Fruit fly (Drosophila melanogaster) whole organism, prepupa: Measurements from ENCODE around the gene Gnmt.
A peak's percentile ranks its signal among the peaks of the same experiment; 100 is the strongest.

Source experiments
- Blimp-1 ChIP-seq: fragments of 200-800 bp; sonication (Bioruptor generic); optimal IDR thresholded peaks from 3 replicates; lab custom pipeline; 2017; ENCODE audit warnings: missing biosample characterization, missing genetic modification characterization, mild to moderate bottlenecking, moderate library complexity, missing genetic modification reagents
- CG10669 ChIP-seq: fragments of 200-800 bp; sonication (Bioruptor generic); optimal IDR thresholded peaks from 3 replicates; lab custom pipeline; 2018; ENCODE audit warnings: missing biosample characterization, mild to moderate bottlenecking, missing genetic modification characterization, moderate library complexity
- CG11294 ChIP-seq: fragments of 200-800 bp; sonication (Bioruptor generic); IDR thresholded peaks from 2 replicates; pipeline ENCODE4 v1.3.6; 2022; ENCODE audit warnings: missing biosample characterization, missing genetic modification characterization
- CG11762 ChIP-seq: fragments of 200-800 bp; sonication (Bioruptor generic); optimal IDR thresholded peaks from 3 replicates; lab custom pipeline; 2016; ENCODE audit warnings: missing biosample characterization, missing genetic modification characterization; ENCODE audit not compliant: insufficient read depth
- CG11902 ChIP-seq: fragments of 200-800 bp; sonication (Bioruptor generic); optimal IDR thresholded peaks from 3 replicates; lab custom pipeline; 2016; ENCODE audit warnings: missing biosample characterization, missing genetic modification characterization
- CG15336 ChIP-seq: fragments of 200-800 bp; sonication (Bioruptor generic); IDR thresholded peaks from 2 replicates; pipeline ENCODE4 v1.3.6; 2022; ENCODE audit warnings: missing biosample characterization, missing genetic modification characterization
- CG1621 ChIP-seq: fragments of 200-800 bp; sonication (Bioruptor generic); optimal IDR thresholded peaks from 3 replicates; lab custom pipeline; 2018; ENCODE audit warnings: missing biosample characterization, mild to moderate bottlenecking, missing genetic modification characterization
- CG16779 ChIP-seq: fragments of 200-800 bp; sonication (Bioruptor generic); optimal IDR thresholded peaks from 3 replicates; lab custom pipeline; 2017; ENCODE audit warnings: missing biosample characterization, mild to moderate bottlenecking, missing genetic modification characterization
- CG3032 ChIP-seq: fragments of 200-800 bp; optimal IDR thresholded peaks from 2 replicates; lab custom pipeline; 2019; ENCODE audit warnings: missing biosample characterization, mild to moderate bottlenecking, missing genetic modification characterization, moderate library complexity
- CG34406 ChIP-seq: fragments of 200-800 bp; sonication (Bioruptor generic); optimal IDR thresholded peaks from 3 replicates; lab custom pipeline; 2016; ENCODE audit warnings: missing biosample characterization, missing genetic modification characterization
- CG3919 ChIP-seq: fragments of 200-800 bp; sonication (Bioruptor generic); optimal IDR thresholded peaks from 3 replicates; lab custom pipeline; 2016; ENCODE audit warnings: missing biosample characterization, missing genetic modification characterization
- CG6163 ChIP-seq: fragments of 200-800 bp; sonication (Bioruptor generic); IDR thresholded peaks from 3 replicates; pipeline ENCODE4 v1.3.6; 2022; ENCODE audit warnings: missing biosample characterization, missing genetic modification characterization
- CG6276 ChIP-seq: fragments of 200-800 bp; sonication (Bioruptor generic); optimal IDR thresholded peaks from 2 replicates; lab custom pipeline; 2017; ENCODE audit warnings: missing biosample characterization, mild to moderate bottlenecking, missing genetic modification characterization
- CG6808 ChIP-seq: fragments of 200-800 bp; sonication (Bioruptor generic); optimal IDR thresholded peaks from 3 replicates; lab custom pipeline; 2017; ENCODE audit warnings: missing biosample characterization, missing genetic modification characterization, mild to moderate bottlenecking, moderate library complexity, missing genetic modification reagents
- CG6854 ChIP-seq: fragments of 200-800 bp; sonication (Bioruptor generic); optimal IDR thresholded peaks from 2 replicates; lab custom pipeline; 2017; ENCODE audit warnings: missing biosample characterization, mild to moderate bottlenecking, missing genetic modification characterization
- CG7368 ChIP-seq: fragments of 200-800 bp; sonication (Bioruptor generic); optimal IDR thresholded peaks from 3 replicates; lab custom pipeline; 2016; ENCODE audit warnings: missing biosample characterization, missing genetic modification characterization
- CG8119 ChIP-seq: fragments of 200-800 bp; sonication (Bioruptor generic); IDR thresholded peaks from 3 replicates; pipeline ENCODE4 v1.3.6; 2022; ENCODE audit warnings: missing biosample characterization, missing genetic modification characterization
- CG9139 ChIP-seq: fragments of 200-800 bp; sonication (Bioruptor generic); optimal IDR thresholded peaks from 3 replicates; lab custom pipeline; 2017; ENCODE audit warnings: missing biosample characterization, mild to moderate bottlenecking, missing genetic modification characterization
- Ets21C ChIP-seq: fragments of 200-800 bp; sonication (Bioruptor generic); optimal IDR thresholded peaks from 3 replicates; lab custom pipeline; 2016; ENCODE audit warnings: missing biosample characterization, missing genetic modification characterization
- Ets96B ChIP-seq: fragments of 200-800 bp; optimal IDR thresholded peaks from 2 replicates; lab custom pipeline; 2019; ENCODE audit warnings: missing biosample characterization, mild to moderate bottlenecking, missing genetic modification characterization, moderate library complexity
- Gug ChIP-seq: fragments of 200-800 bp; sonication (Bioruptor generic); IDR thresholded peaks from 2 replicates; pipeline ENCODE4 v1.3.6; 2022; ENCODE audit warnings: missing biosample characterization, missing genetic modification characterization
- Hr39 ChIP-seq: fragments of 200-800 bp; sonication (Bioruptor generic); optimal IDR thresholded peaks from 2 replicates; lab custom pipeline; 2016; ENCODE audit warnings: missing biosample characterization, missing genetic modification characterization
- Lpt ChIP-seq: fragments of 200-800 bp; sonication (Bioruptor generic); optimal IDR thresholded peaks from 3 replicates; lab custom pipeline; 2016; ENCODE audit warnings: missing biosample characterization, missing genetic modification characterization
- Met ChIP-seq: fragments of 200-800 bp; sonication (Bioruptor generic); optimal IDR thresholded peaks from 3 replicates; lab custom pipeline; 2016; ENCODE audit warnings: missing biosample characterization, missing genetic modification characterization
- OdsH ChIP-seq: fragments of 200-800 bp; sonication (Bioruptor generic); optimal IDR thresholded peaks from 3 replicates; lab custom pipeline; 2016; ENCODE audit warnings: missing biosample characterization, missing genetic modification characterization
- Sox102F ChIP-seq: fragments of 200-800 bp; sonication (Bioruptor generic); optimal IDR thresholded peaks from 2 replicates; lab custom pipeline; 2016; ENCODE audit warnings: missing biosample characterization, mild to moderate bottlenecking, missing genetic modification characterization
- Sox15 ChIP-seq: fragments of 200-800 bp; sonication (Bioruptor generic); optimal IDR thresholded peaks from 3 replicates; lab custom pipeline; 2016; ENCODE audit warnings: missing biosample characterization, missing genetic modification characterization
- achi ChIP-seq: fragments of 200-800 bp; sonication (Bioruptor generic); optimal IDR thresholded peaks from 3 replicates; lab custom pipeline; 2016; ENCODE audit warnings: missing biosample characterization, missing genetic modification characterization
- cyc ChIP-seq: fragments of 200-800 bp; sonication (Bioruptor generic); optimal IDR thresholded peaks from 3 replicates; lab custom pipeline; 2016; ENCODE audit warnings: missing biosample characterization, missing genetic modification characterization
- dac ChIP-seq: fragments of 200-800 bp; sonication (Bioruptor generic); optimal IDR thresholded peaks from 2 replicates; lab custom pipeline; 2017; ENCODE audit warnings: missing biosample characterization, mild to moderate bottlenecking, missing genetic modification characterization
- eg ChIP-seq: fragments of 200-800 bp; sonication (Bioruptor generic); IDR thresholded peaks from 3 replicates; pipeline ENCODE4 v1.3.6; 2022; ENCODE audit warnings: missing biosample characterization, missing genetic modification characterization
- fd59A ChIP-seq: fragments of 200-800 bp; sonication (Bioruptor generic); optimal IDR thresholded peaks from 2 replicates; lab custom pipeline; 2017; ENCODE audit warnings: missing biosample characterization, mild to moderate bottlenecking, missing genetic modification characterization, missing genetic modification reagents
- fd85E ChIP-seq: fragments of 200-800 bp; sonication (Bioruptor generic); optimal IDR thresholded peaks from 3 replicates; lab custom pipeline; 2016; ENCODE audit warnings: missing biosample characterization, missing genetic modification characterization
- fkh ChIP-seq: fragments of 200-800 bp; sonication (Bioruptor generic); optimal IDR thresholded peaks from 3 replicates; lab custom pipeline; 2017; ENCODE audit warnings: missing biosample characterization, mild to moderate bottlenecking, missing genetic modification characterization, moderate library complexity
- net ChIP-seq: fragments of 200-800 bp; sonication (Bioruptor generic); optimal IDR thresholded peaks from 3 replicates; lab custom pipeline; 2016; ENCODE audit warnings: missing biosample characterization, missing genetic modification characterization
- salr ChIP-seq, 2 experiments: fragments of 200-800 bp; sonication (Bioruptor generic); optimal IDR thresholded peaks; 3 replicates each; lab custom pipeline; 2016 to 2018; ENCODE audit warnings: missing biosample characterization in 2 of 2, missing genetic modification characterization in 2 of 2, mild to moderate bottlenecking in 1 of 2
- spab ChIP-seq: fragments of 200-800 bp; sonication (Bioruptor generic); optimal IDR thresholded peaks from 2 replicates; lab custom pipeline; 2017; ENCODE audit warnings: missing biosample characterization, mild to moderate bottlenecking, missing genetic modification characterization, missing genetic modification reagents
- ss ChIP-seq, 2 experiments: fragments of 200-800 bp; sonication (Bioruptor generic); optimal IDR thresholded peaks; 2 replicates in 1 of 2; 3 replicates in 1 of 2; lab custom pipeline; 2017 to 2018; ENCODE audit warnings: mild to moderate bottlenecking in 2 of 2, missing biosample characterization in 2 of 2, missing genetic modification characterization in 2 of 2, moderate library complexity in 1 of 2
- svp ChIP-seq: fragments of 200-800 bp; sonication (Bioruptor generic); peaks from one replicate; lab custom pipeline; 2016; ENCODE audit warnings: missing biosample characterization, missing genetic modification characterization
- topi ChIP-seq: fragments of 200-800 bp; sonication (Bioruptor generic); optimal IDR thresholded peaks from 3 replicates; lab custom pipeline; 2016; ENCODE audit warnings: missing biosample characterization, missing genetic modification characterization
- vri ChIP-seq: fragments of 200-800 bp; sonication (Bioruptor generic); optimal IDR thresholded peaks from 3 replicates; lab custom pipeline; 2016; ENCODE audit warnings: missing biosample characterization, mild to moderate bottlenecking, missing genetic modification characterization

The Gnmt gene

DNA sequence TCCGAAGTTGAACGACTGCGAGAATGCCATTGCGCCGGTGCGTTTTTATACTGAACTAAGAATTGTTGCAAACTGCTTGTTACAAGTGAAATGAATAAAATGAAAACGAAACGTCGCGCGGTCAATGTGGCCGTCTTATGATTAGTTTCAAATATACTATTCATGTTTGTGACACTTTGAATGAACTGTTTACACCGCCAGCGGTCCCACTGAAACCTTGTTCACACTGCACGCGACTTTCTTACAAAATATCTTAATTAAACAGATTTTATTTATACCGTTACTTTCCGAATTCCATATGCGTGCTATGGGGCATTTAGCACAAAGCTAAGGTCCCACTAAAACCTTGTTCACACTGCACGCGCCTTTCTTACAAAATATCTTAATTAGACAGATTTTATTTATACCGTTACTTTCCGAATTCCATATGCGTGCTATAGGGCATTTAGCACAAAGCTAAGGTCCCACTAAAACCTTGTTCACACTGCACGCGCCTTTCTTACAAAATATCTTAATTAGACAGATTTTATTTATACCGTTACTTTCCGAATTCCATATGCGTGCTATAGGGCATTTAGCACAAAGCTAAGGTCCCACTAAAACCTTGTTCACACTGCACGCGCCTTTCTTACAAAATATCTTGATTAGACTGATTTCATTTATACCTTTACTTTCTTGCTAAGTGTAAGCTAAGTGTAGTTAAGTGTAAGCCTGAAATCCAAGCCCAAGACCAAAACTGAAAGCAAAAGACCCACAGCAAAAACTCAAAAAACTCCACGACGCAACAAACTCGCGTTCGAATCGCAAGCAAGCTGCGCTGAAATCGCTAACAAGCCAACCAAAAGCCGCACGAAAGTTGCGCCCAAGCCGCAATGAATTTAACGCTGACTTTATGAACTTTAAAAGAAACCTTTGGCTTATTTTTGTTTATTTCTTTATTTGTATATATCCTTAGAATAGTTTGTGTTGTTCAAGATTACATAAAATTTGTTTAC is 38.1 kb downstream of the Gnmt start, which contains the start of gene PolQ:
TSS of gene PolQ (minus strand) at position 122 of the 995 bp plus-strand sequence.
- TF ChIP-seq CG6163 (GFP tag; lab: Robert Waterston, UW) (0 out of 3 replicates have a peak, but pooled peaks have one; percentile 25), Gug (GFP tag; lab: Robert Waterston, UW) (0 out of 2 replicates have a peak, but pooled peaks have one; percentile 22)

DNA sequence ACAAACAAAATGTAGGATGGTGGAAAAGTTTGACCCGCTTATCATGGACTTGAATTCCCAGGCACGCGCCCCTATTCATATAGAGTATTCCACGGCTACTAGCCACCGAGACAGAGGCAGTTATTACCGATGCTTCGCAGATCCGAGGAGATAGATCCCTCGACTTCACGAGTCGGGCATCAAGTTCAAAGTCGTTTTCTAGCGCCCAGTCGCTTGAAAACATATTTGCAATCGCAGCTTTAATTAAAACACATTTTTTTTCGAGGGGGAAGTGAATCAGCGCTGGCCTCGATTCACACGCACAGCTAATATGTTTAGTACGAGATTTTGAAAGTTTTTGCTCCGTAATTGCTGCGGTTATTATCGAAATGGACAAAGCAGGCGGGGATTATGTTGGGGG is 40.8 kb downstream of the Gnmt start:
- TF ChIP-seq CG16779 (tag; lab: Kevin White, UChicago) (no peak), Met (GFP tag; lab: Kevin White, UChicago) (no peak), fd59A (GFP tag; lab: Kevin White, UChicago) (no peak), CG34406 (GFP tag; lab: Kevin White, UChicago) (no peak), CG1621 (no peak), Hr39 (GFP tag; lab: Kevin White, UChicago) (no peak), fkh (GFP tag; lab: Kevin White, UChicago) (no peak), CG6276 (no peak), CG11294 (GFP tag; lab: Robert Waterston, UW) (no peak), CG3919 (GFP tag; lab: Kevin White, UChicago) (no peak), Ets96B (tag; lab: Kevin White, UChicago) (no peak), Ets21C (no peak), CG6808 (GFP tag; lab: Kevin White, UChicago) (no peak), CG7368 (GFP tag; lab: Kevin White, UChicago) (no peak), Lpt (GFP tag; lab: Kevin White, UChicago) (no peak), spab (GFP tag; lab: Kevin White, UChicago) (no peak)

DNA sequence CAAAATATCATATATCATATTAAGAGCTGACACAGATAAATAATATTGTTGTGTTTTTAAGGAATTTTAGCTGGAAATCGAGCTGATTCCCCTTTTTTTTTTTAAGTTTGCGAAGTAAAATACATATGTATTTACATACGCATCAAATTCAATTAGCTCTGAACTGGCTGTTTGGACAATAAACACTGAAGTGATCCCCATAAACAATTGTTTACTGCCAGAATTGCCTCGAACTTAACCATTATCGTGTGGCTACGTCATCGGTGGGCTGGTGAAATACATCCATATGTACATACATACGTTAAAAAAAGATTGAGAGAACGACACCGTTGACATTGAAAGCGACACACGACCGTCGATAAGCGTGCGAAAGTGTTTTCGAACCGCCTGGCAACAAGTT is 41.8 kb downstream of the Gnmt start:
- no peak for TF ChIP-seq cyc (GFP tag; lab: Kevin White, UChicago)
- TF ChIP-seq CG11902 (GFP tag; lab: Kevin White, UChicago) = no peak
- no peak for TF ChIP-seq dac
- no peak for TF ChIP-seq CG6163 (GFP tag; lab: Robert Waterston, UW)
- TF ChIP-seq CG3919 (GFP tag; lab: Kevin White, UChicago) = no peak
- no peak for TF ChIP-seq salr (GFP tag; optimal IDR thresholded peaks at IDR 0.05; lab: Kevin White, UChicago)
- TF ChIP-seq net = no peak
- no peak for TF ChIP-seq achi
- no peak for TF ChIP-seq Sox15 (GFP tag; lab: Kevin White, UChicago)
- no peak for TF ChIP-seq Ets96B (tag; lab: Kevin White, UChicago)
- no peak for TF ChIP-seq topi (GFP tag; lab: Kevin White, UChicago)
- no peak for TF ChIP-seq fd85E
- TF ChIP-seq, all 60 proteins: peak for 0

DNA sequence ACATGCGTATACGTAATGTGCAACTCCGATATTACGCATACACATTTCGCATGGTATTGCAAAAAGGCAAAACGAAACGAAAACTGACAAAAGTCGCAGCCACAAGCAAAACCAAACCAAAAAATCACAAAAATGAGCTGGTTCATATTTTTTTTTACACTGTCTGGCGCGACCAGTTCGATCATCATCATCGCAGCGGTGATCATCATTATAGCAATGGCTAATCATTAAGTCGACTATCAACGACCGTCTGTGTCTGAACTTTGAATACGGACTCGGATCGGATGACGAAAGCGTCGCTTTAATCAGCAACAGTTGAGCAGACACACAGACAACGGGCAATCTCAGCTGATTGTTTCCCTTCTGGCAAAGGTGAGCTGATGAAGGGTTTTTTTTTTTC is 42.5 kb downstream of the Gnmt start:
- TF ChIP-seq CG15336 (GFP tag; lab: Robert Waterston, UW) (peak; percentile 57), OdsH (GFP tag; lab: Kevin White, UChicago) (no peak), vri (GFP tag; lab: Kevin White, UChicago) (no peak), spab (GFP tag; lab: Kevin White, UChicago) (peak; percentile 34), CG8119 (peak; percentile 46; the same call in 2 of the 3 replicates), CG11762 (GFP tag; lab: Kevin White, UChicago) (peak; percentile 6), CG9139 (peak; percentile 75), CG6808 (GFP tag; lab: Kevin White, UChicago) (peak; percentile 68), CG3032 (tag; lab: Kevin White, UChicago) (no peak), svp (peak; percentile 86), ss (GFP tag; optimal IDR thresholded peaks at IDR 0.05; lab: Kevin White, UChicago) (peak; percentile 78 to 81), CG6276 (peak; percentile 77), CG1621 (peak; percentile 63), Sox102F (GFP tag; lab: Kevin White, UChicago) (no peak), eg (peak; percentile 38; the same call in 2 of the 3 replicates), CG3919 (GFP tag; lab: Kevin White, UChicago) (no peak), CG10669 (GFP tag; lab: Kevin White, UChicago) (peak; percentile 41), net (peak; percentile 53), Blimp-1 (GFP tag; lab: Kevin White, UChicago) (no peak), CG6854 (no peak), fd59A (GFP tag; lab: Kevin White, UChicago) (no peak)
- TF ChIP-seq, all 60 proteins: peak for 13
